Worm (Caenorhabditis elegans) whole organism, late embryonic: Measurements from ENCODE around the gene cul-5.

ENCODE experiments used
- K09A11.1 ChIP-seq: sonication (generic microtip); optimal IDR thresholded peaks from 2 replicates; lab custom pipeline; 2017; ENCODE audit warnings: antibody characterized with exemption, mild to moderate bottlenecking, missing genetic modification characterization, missing compliant biosample characterization; ENCODE audit not compliant: insufficient read depth
- ama-1 ChIP-seq: fragments of 150-350 bp; optimal IDR thresholded peaks from 2 replicates; lab custom pipeline; 2014
- ceh-19 ChIP-seq: fragments of 200-800 bp; sonication (Bioruptor generic); optimal IDR thresholded peaks from 2 replicates; lab custom pipeline; 2018; ENCODE audit warnings: mild to moderate bottlenecking, missing genetic modification characterization, missing compliant biosample characterization
- elt-2 ChIP-seq: sonication (generic microtip); optimal IDR thresholded peaks from 2 replicates; lab custom pipeline; 2016; ENCODE audit warnings: missing genetic modification reagents, missing genetic modification characterization, missing compliant biosample characterization
- ets-4 ChIP-seq: sonication (generic microtip); optimal IDR thresholded peaks from 2 replicates; lab custom pipeline; 2016; ENCODE audit warnings: missing genetic modification characterization, missing compliant biosample characterization
- fkh-10 ChIP-seq: fragments of 150-350 bp; optimal IDR thresholded peaks from 2 replicates; lab custom pipeline; 2014; ENCODE audit warnings: missing biosample characterization, missing genetic modification reagents, missing genetic modification characterization
- fkh-6 ChIP-seq: sonication (generic microtip); optimal IDR thresholded peaks from 2 replicates; lab custom pipeline; 2016; ENCODE audit warnings: missing genetic modification characterization, missing compliant biosample characterization
- hlh-6 ChIP-seq: sonication (generic microtip); optimal IDR thresholded peaks from 2 replicates; lab custom pipeline; 2016; ENCODE audit warnings: missing genotype, missing genetic modification characterization, missing compliant biosample characterization
- lim-6 ChIP-seq: sonication (generic microtip); optimal IDR thresholded peaks from 2 replicates; lab custom pipeline; 2016; ENCODE audit warnings: missing genetic modification characterization, missing compliant biosample characterization
- pqm-1 ChIP-seq: sonication (generic microtip); optimal IDR thresholded peaks from 2 replicates; lab custom pipeline; 2016; ENCODE audit warnings: missing genetic modification characterization, missing compliant biosample characterization
- syd-9 ChIP-seq: sonication (generic microtip); optimal IDR thresholded peaks from 2 replicates; lab custom pipeline; 2016; ENCODE audit warnings: mild to moderate bottlenecking, missing genetic modification characterization, moderate library complexity, missing compliant biosample characterization
- tbx-2 ChIP-seq: sonication (generic microtip); optimal IDR thresholded peaks from 2 replicates; lab custom pipeline; 2016; ENCODE audit warnings: missing genetic modification characterization, missing compliant biosample characterization

DNA sequence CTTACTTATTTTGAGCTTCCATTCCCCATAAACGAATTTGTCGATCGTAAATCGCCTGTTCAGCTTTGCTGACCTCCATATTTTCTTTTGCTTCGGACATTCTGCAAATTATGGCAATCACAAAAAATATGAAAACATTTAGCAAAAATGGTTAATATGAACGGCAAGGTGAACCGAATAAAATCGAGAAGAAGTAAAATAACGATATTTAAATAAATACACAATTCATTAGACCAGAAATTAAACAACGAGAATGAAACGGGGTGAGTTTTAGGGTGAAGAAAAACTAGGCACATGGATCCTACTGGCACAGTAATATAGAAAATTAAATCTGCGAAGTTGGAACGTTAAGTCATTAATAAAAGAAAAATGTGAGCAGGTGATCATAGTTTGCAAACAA, 49.1 kb upstream of the cul-5 start, which contains the start of gene aos-1:
- TF ChIP-seq fkh-10 (GFP tag; lab: Kevin White, UChicago) (no peak), fkh-6 (tag; lab: Kevin White, UChicago) (no peak), ceh-19 (GFP tag; lab: Kevin White, UChicago) (no peak), K09A11.1 (tag; lab: Kevin White, UChicago) (no peak), syd-9 (tag; lab: Kevin White, UChicago) (no peak), elt-2 (tag; lab: Kevin White, UChicago) (no peak), ets-4 (tag; lab: Kevin White, UChicago) (no peak), pqm-1 (no peak), ama-1 (lab: Kevin White, UChicago) (no peak), hlh-6 (tag; lab: Kevin White, UChicago) (no peak), tbx-2 (tag; lab: Kevin White, UChicago) (no peak), lim-6 (tag; lab: Kevin White, UChicago) (no peak)
